Fruit fly (Drosophila melanogaster): ENCODE results near the gene Vha16-5.

DNA sequence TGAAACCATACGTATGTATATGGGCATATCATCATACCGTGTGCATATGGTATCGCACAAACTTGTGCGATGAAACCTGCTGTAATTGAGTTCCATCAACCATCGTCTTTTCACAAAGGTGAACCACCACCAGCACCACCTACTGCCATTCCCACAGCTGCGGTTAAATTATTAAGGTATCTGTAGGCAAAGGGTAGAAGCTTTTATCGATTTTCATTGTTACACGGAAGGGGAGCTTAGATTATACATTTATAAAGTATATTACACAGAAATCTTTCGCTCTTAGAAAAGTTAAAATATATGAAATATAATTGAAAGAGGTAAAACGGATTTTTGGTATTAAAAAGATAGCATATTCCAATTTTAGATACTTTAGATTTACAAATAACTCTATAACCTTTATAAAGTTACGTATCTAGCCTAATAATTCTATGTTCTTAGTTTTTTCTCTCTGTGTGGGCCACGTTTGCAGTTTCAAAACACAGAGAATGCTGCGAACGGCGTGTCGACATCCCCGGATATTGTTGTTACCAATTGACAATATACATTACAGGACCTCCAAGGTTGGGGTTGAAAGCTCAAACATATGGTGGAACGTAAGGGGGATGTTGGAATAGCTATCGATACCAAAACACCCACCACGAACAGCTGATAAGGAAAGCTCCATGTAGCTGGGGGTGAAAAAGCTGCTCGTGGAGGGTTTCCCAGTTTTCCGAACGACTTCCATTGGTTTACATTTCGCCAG, 23.8 kb upstream of the Vha16-5 start, which contains the start of gene CG6495:
- TF ChIP-seq CG3032 (tag; optimal IDR thresholded peaks at IDR 0.05) = peak; percentile 30
- peak; percentile 3 for TF ChIP-seq CG8632 (GFP tag; optimal IDR thresholded peaks at IDR 0.05)
- no peak for TF ChIP-seq Ets21C (GFP tag; optimal IDR thresholded peaks at IDR 0.05)
- TF ChIP-seq Eip78C (GFP tag) = peak; percentile 84
- TF ChIP-seq CG10669 (GFP tag; optimal IDR thresholded peaks at IDR 0.05) = no peak
- no peak for TF ChIP-seq eg (GFP tag; IDR thresholded peaks at IDR 0.05)
- TF ChIP-seq CG11762 (GFP tag; optimal IDR thresholded peaks at IDR 0.05; ENCODE audit: insufficient read depth) = no peak
